Worm (Caenorhabditis elegans) whole organism, L4/young adult: ENCODE results near the gene mtl-1.

ENCODE experiments used
- W03F9.2 ChIP-seq: fragments of 150-350 bp; optimal IDR thresholded peaks from 2 replicates; lab custom pipeline; 2014; ENCODE audit warnings: missing biosample characterization, missing genetic modification characterization
- dao-5 ChIP-seq: sonication (generic microtip); optimal IDR thresholded peaks from 2 replicates; lab custom pipeline; 2016; ENCODE audit warnings: missing genotype, missing genetic modification characterization, moderate library complexity, missing compliant biosample characterization
- him-1 ChIP-seq: sonication (generic microtip); optimal IDR thresholded peaks from 2 replicates; lab custom pipeline; 2016; ENCODE audit warnings: missing genotype, missing genetic modification reagents, missing genetic modification characterization, missing compliant biosample characterization

mtl-1 gene

ce11 chrV:6691813-6692351, at the start of gene mtl-1:
Gene mtl-1, minus strand, starts transcription at chrV:6691863.
- TF ChIP-seq W03F9.2 (tag; lab: Kevin White, UChicago) = no peak
- TF ChIP-seq dao-5 (tag; lab: Kevin White, UChicago) = no peak
- TF ChIP-seq him-1 (tag; lab: Kevin White, UChicago) = no peak

ce11 chrV:6736877-6737276, 45.2 kb upstream of the mtl-1 start:
- TF ChIP-seq him-1 (tag; lab: Kevin White, UChicago) = no peak
- TF ChIP-seq W03F9.2 (tag; lab: Kevin White, UChicago) = no peak
- TF ChIP-seq dao-5 (tag; lab: Kevin White, UChicago) = no peak

ce11 chrV:6736108-6736507, 44.4 kb upstream of the mtl-1 start:
- TF ChIP-seq W03F9.2 (tag; lab: Kevin White, UChicago) (no peak), him-1 (tag; lab: Kevin White, UChicago) (no peak), dao-5 (tag; lab: Kevin White, UChicago) (no peak)

- TF ChIP-seq dao-5 (tag; lab: Kevin White, UChicago) = no peak
Observed at ce11 chrV:6732995-6733394, 41.3 kb upstream of the mtl-1 start, which contains the start of gene grl-8. Gene grl-8, minus strand, starts transcription at chrV:6733095.

ce11 chrV:6731594-6731993, 39.9 kb upstream of the mtl-1 start, which contains the start of gene grl-9:
Gene grl-9, minus strand, starts transcription at chrV:6731694.
- TF ChIP-seq W03F9.2 (tag; lab: Kevin White, UChicago) (no peak), him-1 (tag; lab: Kevin White, UChicago) (no peak), dao-5 (tag; lab: Kevin White, UChicago) (no peak)

ce11 chrV:6727222-6727621, 35.6 kb upstream of the mtl-1 start, which contains the start of gene ZC487.1:
Gene ZC487.1, plus strand, starts transcription at chrV:6727522.
- TF ChIP-seq dao-5 (tag; lab: Kevin White, UChicago) (no peak), W03F9.2 (tag; lab: Kevin White, UChicago) (no peak), him-1 (tag; lab: Kevin White, UChicago) (no peak)

- TF ChIP-seq dao-5 (tag; lab: Kevin White, UChicago) (no peak), W03F9.2 (tag; lab: Kevin White, UChicago) (no peak), him-1 (tag; lab: Kevin White, UChicago) (no peak)
Observed at ce11 chrV:6726279-6726678, 34.6 kb upstream of the mtl-1 start.

- TF ChIP-seq dao-5 (tag; lab: Kevin White, UChicago) (no peak), W03F9.2 (tag; lab: Kevin White, UChicago) (no peak)
Observed at ce11 chrV:6722378-6722777, 30.7 kb upstream of the mtl-1 start, which contains the start of gene ZC487.2. Gene ZC487.2, minus strand, starts transcription at chrV:6722478.

ce11 chrV:6718232-6718631, 26.6 kb upstream of the mtl-1 start, which contains the start of gene srg-30:
Gene srg-30, minus strand, starts transcription at chrV:6718332.
- TF ChIP-seq him-1 (tag; lab: Kevin White, UChicago) (no peak), dao-5 (tag; lab: Kevin White, UChicago) (no peak), W03F9.2 (tag; lab: Kevin White, UChicago) (no peak)

- no peak for TF ChIP-seq W03F9.2 (tag; lab: Kevin White, UChicago)
- no peak for TF ChIP-seq him-1 (tag; lab: Kevin White, UChicago)
- no peak for TF ChIP-seq dao-5 (tag; lab: Kevin White, UChicago)
Observed at ce11 chrV:6710462-6710861, 18.8 kb upstream of the mtl-1 start, which contains the start of gene sna-1. Gene sna-1, minus strand, starts transcription at chrV:6710679.

ce11 chrV:6709050-6709683, 17.5 kb upstream of the mtl-1 start, which contains the start of gene dlst-1:
Gene dlst-1, minus strand, starts transcription at chrV:6709101.
- TF ChIP-seq W03F9.2 (tag; lab: Kevin White, UChicago) (no peak), dao-5 (tag; lab: Kevin White, UChicago) (no peak), him-1 (tag; lab: Kevin White, UChicago) (no peak)

- TF ChIP-seq him-1 (tag; lab: Kevin White, UChicago) (no peak), W03F9.2 (tag; lab: Kevin White, UChicago) (no peak), dao-5 (tag; lab: Kevin White, UChicago) (no peak)
Observed at ce11 chrV:6706771-6707170, 15.1 kb upstream of the mtl-1 start, which contains the start of gene W02F12.4. Gene W02F12.4, minus strand, starts transcription at chrV:6706934.

- TF ChIP-seq dao-5 (tag; lab: Kevin White, UChicago) (no peak), W03F9.2 (tag; lab: Kevin White, UChicago) (no peak), him-1 (tag; lab: Kevin White, UChicago) (no peak)
Observed at ce11 chrV:6705367-6705766, 13.7 kb upstream of the mtl-1 start.

ce11 chrV:6704482-6704881, 12.8 kb upstream of the mtl-1 start:
- TF ChIP-seq him-1 (tag; lab: Kevin White, UChicago) = no peak
- TF ChIP-seq dao-5 (tag; lab: Kevin White, UChicago) = no peak
- no peak for TF ChIP-seq W03F9.2 (tag; lab: Kevin White, UChicago)
